Fruit fly (Drosophila melanogaster) whole organism, embryonic: ENCODE data around the gene sud1.

Experiments used
- CG10209 ChIP-seq: fragments of 200-800 bp; sonication (Bioruptor generic); optimal IDR thresholded peaks from 3 replicates; lab custom pipeline; 2017; ENCODE audit warnings: missing biosample characterization, mild to moderate bottlenecking, missing genetic modification characterization, missing genetic modification reagents
- CG10366 ChIP-seq: fragments of 200-800 bp; sonication (Bioruptor generic); IDR thresholded peaks from 2 replicates; pipeline ENCODE4 v1.3.6; 2022; ENCODE audit warnings: missing biosample characterization, missing genetic modification characterization
- CG10543 ChIP-seq: fragments of 200-800 bp; sonication (Bioruptor generic); optimal IDR thresholded peaks from 3 replicates; lab custom pipeline; 2017; ENCODE audit warnings: missing biosample characterization, mild to moderate bottlenecking, missing genetic modification characterization, moderate library complexity
- CG11504 ChIP-seq: fragments of 200-800 bp; sonication (Bioruptor generic); optimal IDR thresholded peaks from 3 replicates; lab custom pipeline; 2019; ENCODE audit warnings: missing biosample characterization, mild to moderate bottlenecking, missing genetic modification characterization, moderate library complexity
- CG11723 ChIP-seq: fragments of 200-800 bp; sonication (Bioruptor generic); optimal IDR thresholded peaks from 2 replicates; lab custom pipeline; 2017; ENCODE audit warnings: missing biosample characterization, mild to moderate bottlenecking, missing genetic modification characterization
- CG12299 ChIP-seq: fragments of 200-800 bp; sonication (Bioruptor generic); optimal IDR thresholded peaks from 2 replicates; lab custom pipeline; 2018; ENCODE audit warnings: missing biosample characterization, mild to moderate bottlenecking, missing genetic modification characterization
- CG13775 ChIP-seq: fragments of 200-800 bp; sonication (Bioruptor generic); optimal IDR thresholded peaks from 3 replicates; lab custom pipeline; 2017; ENCODE audit warnings: missing biosample characterization, mild to moderate bottlenecking, missing genetic modification characterization
- CG15514 ChIP-seq: fragments of 200-800 bp; sonication (Bioruptor generic); optimal IDR thresholded peaks from 3 replicates; lab custom pipeline; 2017; ENCODE audit warnings: missing biosample characterization, missing genetic modification characterization, mild to moderate bottlenecking, moderate library complexity, missing genetic modification reagents
- CG1647 ChIP-seq: fragments of 200-800 bp; sonication (Bioruptor generic); optimal IDR thresholded peaks from 3 replicates; lab custom pipeline; 2016; ENCODE audit warnings: missing biosample characterization, missing genetic modification characterization
- CG1792 ChIP-seq: fragments of 200-800 bp; sonication (Bioruptor generic); optimal IDR thresholded peaks from 2 replicates; lab custom pipeline; 2016; ENCODE audit warnings: missing biosample characterization, missing genetic modification characterization
- CG2202 ChIP-seq: fragments of 200-800 bp; sonication (Bioruptor generic); optimal IDR thresholded peaks from 2 replicates; lab custom pipeline; 2018; ENCODE audit warnings: missing biosample characterization, mild to moderate bottlenecking, missing genetic modification characterization
- CG34224 ChIP-seq: fragments of 200-800 bp; sonication (Bioruptor generic); IDR thresholded peaks from 3 replicates; pipeline ENCODE4 v1.3.6; 2022; ENCODE audit warnings: missing biosample characterization, missing genetic modification characterization; ENCODE audit not compliant: partially characterized antibody
- CG4404 ChIP-seq: fragments of 200-800 bp; sonication (Bioruptor generic); IDR thresholded peaks from 2 replicates; pipeline ENCODE4 v1.3.6; 2022; ENCODE audit warnings: missing biosample characterization, missing genetic modification characterization
- CG6175 ChIP-seq: fragments of 200-800 bp; sonication (Bioruptor generic); IDR thresholded peaks from 3 replicates; pipeline ENCODE4 v1.3.6; 2022; ENCODE audit warnings: missing biosample characterization, missing genetic modification characterization
- CG6272 ChIP-seq: fragments of 200-800 bp; sonication (Bioruptor generic); IDR thresholded peaks from 2 replicates; pipeline ENCODE4 v1.3.6; 2022; ENCODE audit warnings: missing biosample characterization, missing genetic modification characterization
- CG6854 ChIP-seq: fragments of 200-800 bp; sonication (Bioruptor generic); optimal IDR thresholded peaks from 3 replicates; lab custom pipeline; 2017; ENCODE audit warnings: missing biosample characterization, mild to moderate bottlenecking, missing genetic modification characterization
- CG7839 ChIP-seq: fragments of 200-800 bp; sonication (Bioruptor generic); optimal IDR thresholded peaks from 3 replicates; lab custom pipeline; 2018; ENCODE audit warnings: missing biosample characterization, mild to moderate bottlenecking, missing genetic modification characterization, moderate library complexity
- CG8290 ChIP-seq, 3 experiments: fragments of 200-800 bp; sonication (Bioruptor generic); optimal IDR thresholded peaks; 2 replicates each; lab custom pipeline; 2016 to 2019; ENCODE audit warnings: missing biosample characterization in 3 of 3, missing genetic modification characterization in 3 of 3, mild to moderate bottlenecking in 2 of 3, moderate library complexity in 1 of 3
- CG8388 ChIP-seq: fragments of 200-800 bp; sonication (Bioruptor generic); optimal IDR thresholded peaks from 2 replicates; lab custom pipeline; 2019; ENCODE audit warnings: missing biosample characterization, mild to moderate bottlenecking, missing genetic modification characterization, moderate library complexity
- CoRest ChIP-seq: fragments of 200-800 bp; sonication (Bioruptor generic); optimal IDR thresholded peaks from 3 replicates; lab custom pipeline; 2018; ENCODE audit warnings: missing biosample characterization, mild to moderate bottlenecking, missing genetic modification characterization, moderate library complexity
- Dip2 ChIP-seq: fragments of 200-800 bp; sonication (Bioruptor generic); IDR thresholded peaks from 2 replicates; pipeline ENCODE4 v1.3.6; 2022; ENCODE audit warnings: missing biosample characterization, missing genetic modification characterization
- Ets97D ChIP-seq: fragments of 200-800 bp; sonication (Bioruptor generic); optimal IDR thresholded peaks from 3 replicates; lab custom pipeline; 2016; ENCODE audit warnings: missing biosample characterization, missing genetic modification characterization
- Fer3 ChIP-seq: fragments of 200-800 bp; sonication (Bioruptor generic); optimal IDR thresholded peaks from 2 replicates; lab custom pipeline; 2018; ENCODE audit warnings: missing biosample characterization, mild to moderate bottlenecking, missing genetic modification characterization, moderate library complexity
- Gsc ChIP-seq: fragments of 200-800 bp; sonication (Bioruptor generic); IDR thresholded peaks from 2 replicates; pipeline ENCODE4 v1.3.6; 2022; ENCODE audit warnings: missing biosample characterization, missing genetic modification characterization
- HLH4C ChIP-seq: fragments of 200-800 bp; sonication (Bioruptor generic); IDR thresholded peaks from 3 replicates; pipeline ENCODE4 v1.3.6; 2022; ENCODE audit warnings: missing biosample characterization, missing genetic modification characterization; ENCODE audit not compliant: partially characterized antibody
- MBD-R2 ChIP-seq: fragments of 200-800 bp; sonication (Bioruptor generic); IDR thresholded peaks from 2 replicates; pipeline ENCODE4 v1.3.6; 2022; ENCODE audit warnings: missing biosample characterization, missing genetic modification characterization
- Mrtf ChIP-seq: fragments of 200-800 bp; sonication (Bioruptor generic); IDR thresholded peaks from 3 replicates; pipeline ENCODE4 v1.3.6; 2022; ENCODE audit warnings: missing biosample characterization, missing genetic modification characterization
- NFAT ChIP-seq: fragments of 200-800 bp; sonication (Bioruptor generic); IDR thresholded peaks from 2 replicates; pipeline ENCODE4 v1.3.6; 2022; ENCODE audit warnings: missing biosample characterization, missing genetic modification characterization
- PHDP ChIP-seq: fragments of 200-800 bp; sonication (Bioruptor generic); optimal IDR thresholded peaks from 3 replicates; lab custom pipeline; 2018; ENCODE audit warnings: missing biosample characterization, mild to moderate bottlenecking, missing genetic modification characterization, moderate library complexity
- Ravus ChIP-seq: fragments of 200-800 bp; sonication (Bioruptor generic); IDR thresholded peaks from 2 replicates; pipeline ENCODE4 v1.3.6; 2022; ENCODE audit warnings: missing biosample characterization, missing genetic modification characterization
- Xbp1 ChIP-seq: fragments of 200-800 bp; sonication (Bioruptor generic); optimal IDR thresholded peaks from 3 replicates; lab custom pipeline; 2016; ENCODE audit warnings: missing biosample characterization, mild to moderate bottlenecking, missing genetic modification characterization
- Xrp1 ChIP-seq: fragments of 200-800 bp; sonication (Bioruptor generic); IDR thresholded peaks from 2 replicates; pipeline ENCODE4 v1.3.6; 2022; ENCODE audit warnings: missing biosample characterization, missing genetic modification characterization
- ara ChIP-seq: fragments of 200-800 bp; sonication (Bioruptor generic); IDR thresholded peaks from 2 replicates; pipeline ENCODE4 v1.3.6; 2022; ENCODE audit warnings: missing biosample characterization, missing genetic modification characterization
- ato ChIP-seq: fragments of 200-800 bp; sonication (Bioruptor generic); IDR thresholded peaks from 2 replicates; pipeline ENCODE4 v1.3.6; 2022; ENCODE audit warnings: missing biosample characterization, missing genetic modification characterization; ENCODE audit not compliant: partially characterized antibody
- bbx ChIP-seq: fragments of 200-800 bp; sonication (Bioruptor generic); IDR thresholded peaks from 2 replicates; pipeline ENCODE4 v1.3.6; 2022; ENCODE audit warnings: missing biosample characterization, missing genetic modification characterization; ENCODE audit not compliant: partially characterized antibody
- cas ChIP-seq: fragments of 200-800 bp; sonication (Bioruptor generic); IDR thresholded peaks from 2 replicates; pipeline ENCODE4 v1.3.6; 2022; ENCODE audit warnings: missing biosample characterization, missing genetic modification characterization
- dimm ChIP-seq: fragments of 200-800 bp; sonication (Bioruptor generic); IDR thresholded peaks from 2 replicates; pipeline ENCODE4 v1.3.6; 2022; ENCODE audit warnings: missing biosample characterization, missing genetic modification characterization
- emc ChIP-seq: fragments of 200-800 bp; sonication (Bioruptor generic); optimal IDR thresholded peaks from 2 replicates; lab custom pipeline; 2016; ENCODE audit warnings: missing biosample characterization, missing genetic modification characterization
- gcm ChIP-seq: fragments of 200-800 bp; sonication (Bioruptor generic); optimal IDR thresholded peaks from 2 replicates; lab custom pipeline; 2019; ENCODE audit warnings: missing biosample characterization, mild to moderate bottlenecking, missing genetic modification characterization, moderate library complexity
- hb ChIP-seq: fragments of 200-800 bp; sonication (Bioruptor generic); IDR thresholded peaks from 3 replicates; pipeline ENCODE4 v1.3.6; 2022; ENCODE audit warnings: missing biosample characterization, missing genetic modification characterization; ENCODE audit not compliant: partially characterized antibody
- hbn ChIP-seq: fragments of 200-800 bp; sonication (Bioruptor generic); IDR thresholded peaks from 2 replicates; pipeline ENCODE4 v1.3.6; 2022; ENCODE audit warnings: missing biosample characterization, missing genetic modification characterization; ENCODE audit not compliant: partially characterized antibody
- jigr1 ChIP-seq: fragments of 200-800 bp; sonication (Bioruptor generic); IDR thresholded peaks from 3 replicates; pipeline ENCODE4 v1.3.6; 2022; ENCODE audit warnings: missing biosample characterization, missing genetic modification characterization
- mam ChIP-seq: fragments of 200-800 bp; sonication (Bioruptor generic); optimal IDR thresholded peaks from 3 replicates; lab custom pipeline; 2016; ENCODE audit warnings: missing biosample characterization, missing genetic modification characterization
- pan ChIP-seq, 4 experiments: fragments of >200 bp in 3 of 4; fragments of 200-800 bp in 1 of 4; sonication (Bioruptor generic) in 1 of 4; optimal IDR thresholded peaks in 3 of 4; IDR thresholded peaks in 1 of 4; 2 replicates each; pipeline versions ENCODE4 v1.3.6 to Lab custom; 2017 to 2022; ENCODE audit warnings: missing biosample characterization in 2 of 4, missing genetic modification characterization in 2 of 4, mixed read lengths in 1 of 4
- pb ChIP-seq: fragments of 200-800 bp; sonication (Bioruptor generic); optimal IDR thresholded peaks from 3 replicates; lab custom pipeline; 2016; ENCODE audit warnings: missing biosample characterization, missing genetic modification characterization
- slbo ChIP-seq: fragments of 200-800 bp; sonication (Bioruptor generic); IDR thresholded peaks from 2 replicates; pipeline ENCODE4 v1.3.6; 2022; ENCODE audit warnings: missing biosample characterization, missing genetic modification characterization
- sob ChIP-seq: fragments of 200-800 bp; sonication (Bioruptor generic); IDR thresholded peaks from 2 replicates; pipeline ENCODE4 v1.3.6; 2022; ENCODE audit warnings: missing biosample characterization, missing genetic modification characterization
- ssp ChIP-seq: fragments of 200-800 bp; sonication (Bioruptor generic); IDR thresholded peaks from 2 replicates; pipeline ENCODE4 v1.3.6; 2022; ENCODE audit warnings: missing biosample characterization, missing genetic modification characterization
- tna ChIP-seq: fragments of 200-800 bp; sonication (Bioruptor generic); IDR thresholded peaks from 2 replicates; pipeline ENCODE4 v1.3.6; 2022; ENCODE audit warnings: missing biosample characterization, missing genetic modification characterization; ENCODE audit not compliant: partially characterized antibody
- ttk ChIP-seq: fragments of 200-800 bp; sonication (Bioruptor generic); IDR thresholded peaks from 2 replicates; pipeline ENCODE4 v2.1.2; 2022; ENCODE audit warnings: missing biosample characterization, missing genetic modification characterization

Gene sud1

DNA sequence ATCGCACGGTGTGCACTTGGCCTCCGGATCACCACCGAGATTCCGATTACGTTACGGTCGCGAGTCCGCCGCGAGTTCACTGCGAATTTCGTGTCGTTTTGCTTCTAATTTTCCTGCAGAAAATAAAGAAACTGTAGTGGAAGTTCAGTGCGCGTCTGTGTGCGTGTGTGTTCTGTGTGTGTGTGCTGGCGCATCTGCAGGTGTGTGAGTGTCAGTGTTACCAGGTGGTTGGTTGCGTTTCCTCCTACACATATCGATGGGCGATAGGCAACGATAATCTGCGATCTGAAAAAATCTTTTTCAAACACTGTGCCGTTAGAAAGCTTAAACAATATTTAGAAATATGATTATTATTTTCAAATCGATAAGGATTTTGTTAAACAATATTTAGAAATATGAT, 20.4 kb upstream of the sud1 start, which contains the start of gene Osbp (continued):
- TF ChIP-seq pb (GFP tag; lab: Kevin White, UChicago) (no peak), CG8290 (GFP tag; optimal IDR thresholded peaks at IDR 0.05; lab: Kevin White, UChicago) (no peak), CG8290 (tag; optimal IDR thresholded peaks at IDR 0.05; lab: Kevin White, UChicago) (no peak), NFAT (GFP tag; lab: Robert Waterston, UW) (no peak), PHDP (no peak), CG13775 (no peak), pan (optimal IDR thresholded peaks at IDR 0.05; lab: Kevin White, UChicago) (no peak), pan (GFP tag; optimal IDR thresholded peaks at IDR 0.05 in 1 of 2, IDR thresholded peaks at IDR 0.05 in 1 of 2) (peak in 1 of 2 experiments; percentile 45), Xrp1 (GFP tag; lab: Robert Waterston, UW) (no peak), CG7839 (no peak), CG10209 (GFP tag; lab: Kevin White, UChicago) (no peak), Gsc (GFP tag; lab: Robert Waterston, UW) (no peak), sob (GFP tag; lab: Robert Waterston, UW) (peak; percentile 6; the same call in 1 of the 2 replicates), CG6854 (no peak), cas (GFP tag; lab: Robert Waterston, UW) (peak; percentile 47; the same call in 1 of the 2 replicates), ssp (GFP tag; lab: Robert Waterston, UW) (no peak), CG2202 (tag; lab: Kevin White, UChicago) (no peak), bbx (GFP tag; lab: Robert Waterston, UW) (peak; percentile 72), emc (GFP tag; lab: Kevin White, UChicago) (no peak), CG1792 (GFP tag; lab: Kevin White, UChicago) (no peak), CG11723 (GFP tag; lab: Kevin White, UChicago) (no peak), ato (GFP tag; lab: Robert Waterston, UW) (peak; percentile 58; the same call in 1 of the 2 replicates), hb (GFP tag; lab: Robert Waterston, UW) (no peak), CG6272 (GFP tag; lab: Robert Waterston, UW) (no peak), hbn (GFP tag; lab: Robert Waterston, UW) (no peak; the same call in 1 of the 2 replicates), CoRest (tag; lab: Kevin White, UChicago) (peak; percentile 58), Dip2 (no peak), Mrtf (GFP tag; lab: Robert Waterston, UW) (no peak), dimm (GFP tag; lab: Robert Waterston, UW) (no peak), Xbp1 (GFP tag; lab: Kevin White, UChicago) (no peak), ttk (GFP tag; lab: Robert Waterston, UW) (no peak), CG15514 (GFP tag; lab: Kevin White, UChicago) (peak; percentile 71), mam (GFP tag; lab: Kevin White, UChicago) (no peak), Fer3 (tag; lab: Kevin White, UChicago) (no peak), Ets97D (GFP tag; lab: Kevin White, UChicago) (peak; percentile 60), MBD-R2 (GFP tag; lab: Robert Waterston, UW) (peak; percentile 81), CG34224 (GFP tag; lab: Robert Waterston, UW) (peak; percentile 64), HLH4C (GFP tag; lab: Robert Waterston, UW) (peak; percentile 57; the same call in 2 of the 3 replicates), CG11504 (tag; lab: Kevin White, UChicago) (no peak), CG4404 (GFP tag; lab: Robert Waterston, UW) (no peak), jigr1 (GFP tag; lab: Robert Waterston, UW) (no peak), CG8388 (GFP tag; lab: Kevin White, UChicago) (no peak), tna (GFP tag; lab: Robert Waterston, UW) (peak; percentile 63), CG10366 (GFP tag; lab: Robert Waterston, UW) (no peak), CG1647 (GFP tag; lab: Kevin White, UChicago) (no peak), ara (GFP tag; lab: Robert Waterston, UW) (no peak), gcm (GFP tag; lab: Kevin White, UChicago) (no peak), Ravus (no peak), CG12299 (tag; lab: Kevin White, UChicago) (no peak), CG6175 (no peak), slbo (GFP tag; lab: Robert Waterston, UW) (0 out of 2 replicates have a peak, but pooled peaks have one; percentile 13), CG10543 (GFP tag; lab: Kevin White, UChicago) (peak; percentile 17)
